Fruit fly (Drosophila melanogaster): Measurements from ENCODE around the gene RpL22.
A peak's percentile ranks its signal among the peaks of the same experiment; 100 is the strongest.

The RpL22 gene

DNA sequence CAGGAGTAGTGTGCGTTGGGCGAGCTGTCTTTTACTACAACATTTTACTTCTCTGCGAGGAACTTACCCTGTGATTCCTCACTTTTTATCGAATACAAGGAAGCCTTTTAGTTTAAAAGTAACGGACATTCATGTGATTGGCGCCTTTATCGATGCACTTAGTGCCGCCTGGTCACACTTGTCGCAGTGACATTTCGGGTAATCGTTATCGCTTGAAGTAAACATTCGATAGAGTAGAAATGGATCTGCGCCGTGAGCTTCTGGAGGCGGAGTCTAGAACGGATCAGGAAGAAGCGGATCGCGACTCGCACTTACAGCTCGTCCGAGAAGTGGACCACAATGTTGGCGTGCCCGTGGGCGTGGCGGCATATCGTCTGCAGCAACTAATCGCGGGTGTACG lies 28.0 kb upstream of the RpL22 start, which contains the start of gene CG16989:
Gene CG16989, plus strand, starts transcription at position 225 of the 400 bp plus-strand sequence.
- no peak for TF ChIP-seq Vsx2 (GFP tag; optimal IDR thresholded peaks at IDR 0.05; ENCODE audit: partially characterized antibody)
- TF ChIP-seq N (GFP tag; optimal IDR thresholded peaks at IDR 0.05): no peak
- no peak for TF ChIP-seq Rel (GFP tag; optimal IDR thresholded peaks at IDR 0.05)
- TF ChIP-seq Rel (tag; optimal IDR thresholded peaks at IDR 0.05): no peak
- TF ChIP-seq h (GFP tag; optimal IDR thresholded peaks at IDR 0.05): no peak
- TF ChIP-seq CG9705 (GFP tag; optimal IDR thresholded peaks at IDR 0.05): no peak
- TF ChIP-seq ey (GFP tag; optimal IDR thresholded peaks at IDR 0.05): no peak
- TF ChIP-seq Hr78 (GFP tag; optimal IDR thresholded peaks at IDR 0.05): no peak
- no peak for TF ChIP-seq dsf (GFP tag; optimal IDR thresholded peaks at IDR 0.05; ENCODE audit: borderline replicate concordance)
- no peak for TF ChIP-seq Mio (GFP tag; optimal IDR thresholded peaks at IDR 0.05)
- no peak for TF ChIP-seq Hnf4 (GFP tag; optimal IDR thresholded peaks at IDR 0.05)
- TF ChIP-seq sage (GFP tag; optimal IDR thresholded peaks at IDR 0.05): no peak
- TF ChIP-seq OdsH (GFP tag; optimal IDR thresholded peaks at IDR 0.05): no peak
- no peak for TF ChIP-seq Dif (GFP tag; optimal IDR thresholded peaks at IDR 0.05; ENCODE audit: partially characterized antibody)
- no peak for TF ChIP-seq jim (GFP tag; optimal IDR thresholded peaks at IDR 0.05)

DNA sequence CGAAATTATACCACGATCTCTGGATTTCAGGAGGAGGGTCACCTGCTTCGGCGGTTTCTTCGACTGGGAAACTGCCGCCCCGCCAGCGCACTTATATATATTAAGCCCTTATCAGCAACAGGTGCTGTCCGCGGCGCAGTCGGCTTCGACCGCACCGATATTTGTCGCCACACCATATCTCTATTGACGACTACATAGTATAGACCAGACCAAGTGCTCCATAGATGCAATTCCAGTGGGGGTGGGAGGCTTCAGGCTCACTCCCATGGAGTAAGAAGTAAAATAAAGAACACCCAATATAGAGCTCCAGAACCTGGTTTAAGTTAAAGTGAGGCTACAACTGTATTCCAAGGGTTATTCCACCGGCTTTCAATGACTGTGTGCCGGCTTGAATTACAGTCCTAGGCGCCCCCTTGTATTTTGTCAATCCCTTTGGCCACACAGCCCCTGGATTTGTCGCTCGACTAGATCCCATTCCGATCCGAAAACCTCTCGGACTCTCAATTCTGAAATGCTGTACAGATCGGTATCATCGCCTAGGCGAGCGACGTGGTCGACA lies 25.2 kb upstream of the RpL22 start, which contains the start of gene CG13360:
Gene CG13360, minus strand, starts transcription at position 51 of the 559 bp plus-strand sequence.
- peak; percentile 44 for TF ChIP-seq OdsH (GFP tag; optimal IDR thresholded peaks at IDR 0.05)
- no peak for TF ChIP-seq CrebA (GFP tag; optimal IDR thresholded peaks at IDR 0.05; ENCODE audit: borderline replicate concordance)
- no peak for TF ChIP-seq Vsx2 (GFP tag; optimal IDR thresholded peaks at IDR 0.05; ENCODE audit: partially characterized antibody)
- TF ChIP-seq CG32264 (GFP tag; optimal IDR thresholded peaks at IDR 0.05): no peak
- no peak for TF ChIP-seq Abd-B (GFP tag; optimal IDR thresholded peaks at IDR 0.05)
- TF ChIP-seq h (GFP tag; optimal IDR thresholded peaks at IDR 0.05): peak; percentile 51
- TF ChIP-seq rgr (GFP tag; optimal IDR thresholded peaks at IDR 0.05): peak; percentile 40
- TF ChIP-seq lola (GFP tag; optimal IDR thresholded peaks at IDR 0.05): no peak
- TF ChIP-seq Myc (optimal IDR thresholded peaks at IDR 0.05): no peak
- TF ChIP-seq sage (GFP tag; optimal IDR thresholded peaks at IDR 0.05): no peak
- no peak for TF ChIP-seq brk (GFP tag; optimal IDR thresholded peaks at IDR 0.05)
- no peak for TF ChIP-seq dsf (GFP tag; optimal IDR thresholded peaks at IDR 0.05; ENCODE audit: borderline replicate concordance)
- no peak for TF ChIP-seq pan (optimal IDR thresholded peaks at IDR 0.05)
- TF ChIP-seq GATAd (GFP tag; optimal IDR thresholded peaks at IDR 0.05): no peak
- TF ChIP-seq Dif (GFP tag; optimal IDR thresholded peaks at IDR 0.05; ENCODE audit: partially characterized antibody): no peak
- TF ChIP-seq Sp1 (GFP tag; optimal IDR thresholded peaks at IDR 0.05): peak; percentile 14
- no peak for TF ChIP-seq Hnf4 (GFP tag; optimal IDR thresholded peaks at IDR 0.05)
- TF ChIP-seq sv (GFP tag; optimal IDR thresholded peaks at IDR 0.05): no peak
- no peak for TF ChIP-seq usp (GFP tag; optimal IDR thresholded peaks at IDR 0.05)
- TF ChIP-seq dl (GFP tag; optimal IDR thresholded peaks at IDR 0.05; ENCODE audit: insufficient read depth in 1 of 2, partially characterized antibody in 2 of 2): no peak
- no peak for TF ChIP-seq Dfd (GFP tag; optimal IDR thresholded peaks at IDR 0.05)
- TF ChIP-seq HLH106 (tag; optimal IDR thresholded peaks at IDR 0.05): peak; percentile 56
- TF ChIP-seq Rel (GFP tag; optimal IDR thresholded peaks at IDR 0.05): no peak
- TF ChIP-seq Rel (tag; optimal IDR thresholded peaks at IDR 0.05): no peak
- no peak for TF ChIP-seq N (GFP tag; optimal IDR thresholded peaks at IDR 0.05)
- TF ChIP-seq Hr78 (GFP tag; optimal IDR thresholded peaks at IDR 0.05): no peak
- TF ChIP-seq tai (GFP tag; optimal IDR thresholded peaks at IDR 0.05): no peak
- no peak for TF ChIP-seq Jra (GFP tag; optimal IDR thresholded peaks at IDR 0.05)
- no peak for TF ChIP-seq jim (GFP tag; optimal IDR thresholded peaks at IDR 0.05)
- TF ChIP-seq psq (GFP tag; optimal IDR thresholded peaks at IDR 0.05): peak; percentile 15
- TF ChIP-seq woc (GFP tag; optimal IDR thresholded peaks at IDR 0.05): no peak
- TF ChIP-seq br (GFP tag; optimal IDR thresholded peaks at IDR 0.05): peak; percentile 64
- peak; percentile 56 for TF ChIP-seq ey (GFP tag; optimal IDR thresholded peaks at IDR 0.05)
- peak in 1 of 2 experiments; percentile 51 for TF ChIP-seq foxo (GFP tag; optimal IDR thresholded peaks at IDR 0.05)
- peak; percentile 7 for TF ChIP-seq dmrt93B (GFP tag; optimal IDR thresholded peaks at IDR 0.05)
- TF ChIP-seq CG9705 (GFP tag; optimal IDR thresholded peaks at IDR 0.05): no peak
- TF ChIP-seq fru (GFP tag; optimal IDR thresholded peaks at IDR 0.05): peak; percentile 70
- TF ChIP-seq Mio (GFP tag; optimal IDR thresholded peaks at IDR 0.05): no peak
- TF ChIP-seq Hr83 (GFP tag; optimal IDR thresholded peaks at IDR 0.05; ENCODE audit: poor library complexity, severe bottlenecking): no peak

Measured in whole organism, wandering third instar larva.